Worm (Caenorhabditis elegans) whole organism, mixed stage, embryonic: ENCODE results near the gene Y66C5A.1.

Experiments
- M03D4.4 ChIP-seq: sonication (generic microtip); optimal IDR thresholded peaks from 2 replicates; lab custom pipeline; 2017; ENCODE audit warnings: mild to moderate bottlenecking, missing genetic modification characterization, missing compliant biosample characterization
- bed-3 ChIP-seq: fragments of 200-800 bp; sonication (Bioruptor generic); optimal IDR thresholded peaks from 3 replicates; lab custom pipeline; 2018; ENCODE audit warnings: mild to moderate bottlenecking, missing genetic modification characterization, moderate library complexity, missing compliant biosample characterization
- blmp-1 ChIP-seq: fragments of 150-350 bp; optimal IDR thresholded peaks from 2 replicates; lab custom pipeline; 2014; ENCODE audit warnings: missing biosample characterization, missing genetic modification characterization
- ceh-43 ChIP-seq: fragments of 200-800 bp; sonication (Bioruptor generic); optimal IDR thresholded peaks from 2 replicates; lab custom pipeline; 2018; ENCODE audit warnings: mild to moderate bottlenecking, missing genetic modification characterization, moderate library complexity, missing compliant biosample characterization
- ceh-83 ChIP-seq: fragments of 200-800 bp; sonication (Bioruptor generic); optimal IDR thresholded peaks from 2 replicates; lab custom pipeline; 2018; ENCODE audit warnings: mild to moderate bottlenecking, missing genetic modification characterization, missing compliant biosample characterization
- ces-1 ChIP-seq: fragments of 150-350 bp; optimal IDR thresholded peaks from 2 replicates; lab custom pipeline; 2014; ENCODE audit warnings: missing biosample characterization, missing genetic modification reagents, missing genetic modification characterization
- cnd-1 ChIP-seq: fragments of 200-800 bp; sonication (Bioruptor generic); optimal IDR thresholded peaks from 2 replicates; lab custom pipeline; 2018; ENCODE audit warnings: mild to moderate bottlenecking, missing genetic modification characterization, missing compliant biosample characterization
- drap-1 ChIP-seq: fragments of 200-800 bp; sonication (Bioruptor generic); optimal IDR thresholded peaks from 3 replicates; lab custom pipeline; 2018; ENCODE audit warnings: mild to moderate bottlenecking, missing genetic modification characterization, missing compliant biosample characterization
- elt-1 ChIP-seq: sonication (generic microtip); optimal IDR thresholded peaks from 2 replicates; lab custom pipeline; 2017; ENCODE audit warnings: missing genetic modification characterization, mild to moderate bottlenecking, missing compliant biosample characterization, antibody characterized with exemption, moderate library complexity, borderline replicate concordance; ENCODE audit not compliant: insufficient read depth
- elt-3 ChIP-seq: fragments of 150-350 bp; optimal IDR thresholded peaks from 2 replicates; lab custom pipeline; 2014; ENCODE audit warnings: missing biosample characterization, missing genetic modification characterization
- flh-1 ChIP-seq: fragments of 200-800 bp; sonication (Bioruptor generic); optimal IDR thresholded peaks from 2 replicates; lab custom pipeline; 2018; ENCODE audit warnings: mild to moderate bottlenecking, missing genetic modification characterization, moderate library complexity, missing compliant biosample characterization
- ham-2 ChIP-seq: fragments of 200-800 bp; sonication (Bioruptor generic); optimal IDR thresholded peaks from 2 replicates; lab custom pipeline; 2018; ENCODE audit warnings: mild to moderate bottlenecking, missing genetic modification characterization, missing compliant biosample characterization
- hlh-1 ChIP-seq: fragments of 150-350 bp; optimal IDR thresholded peaks from 2 replicates; lab custom pipeline; 2014; ENCODE audit warnings: missing biosample characterization, missing genetic modification reagents, missing genetic modification characterization
- lin-32 ChIP-seq: fragments of 200-800 bp; sonication (Bioruptor generic); optimal IDR thresholded peaks from 2 replicates; lab custom pipeline; 2018; ENCODE audit warnings: mild to moderate bottlenecking, missing genetic modification characterization, missing compliant biosample characterization
- lsy-2 ChIP-seq: fragments of 150-350 bp; optimal IDR thresholded peaks from 2 replicates; lab custom pipeline; 2014; ENCODE audit warnings: missing biosample characterization, missing genetic modification characterization
- mab-5 ChIP-seq: fragments of 150-350 bp; optimal IDR thresholded peaks from 2 replicates; lab custom pipeline; 2014; ENCODE audit warnings: missing biosample characterization, missing genetic modification characterization
- mep-1 ChIP-seq: fragments of 150-350 bp; optimal IDR thresholded peaks from 2 replicates; lab custom pipeline; 2017; ENCODE audit warnings: missing biosample characterization, missing genetic modification reagents, missing genetic modification characterization, inconsistent platforms
- mls-2 ChIP-seq: sonication (generic microtip); optimal IDR thresholded peaks from 2 replicates; lab custom pipeline; 2016; ENCODE audit warnings: mild to moderate bottlenecking, missing genetic modification characterization, moderate library complexity, missing compliant biosample characterization
- nhr-12 ChIP-seq: fragments of 150-350 bp; optimal IDR thresholded peaks from 2 replicates; lab custom pipeline; 2014; ENCODE audit warnings: missing biosample characterization, missing genetic modification characterization
- nhr-2 ChIP-seq: fragments of 150-350 bp; optimal IDR thresholded peaks from 2 replicates; lab custom pipeline; 2014; ENCODE audit warnings: missing biosample characterization, missing genetic modification characterization
- nhr-237 ChIP-seq: fragments of 150-350 bp; optimal IDR thresholded peaks from 2 replicates; lab custom pipeline; 2014; ENCODE audit warnings: missing biosample characterization, missing genetic modification characterization
- nhr-28 ChIP-seq: fragments of 150-350 bp; optimal IDR thresholded peaks from 2 replicates; lab custom pipeline; 2014; ENCODE audit warnings: missing biosample characterization, missing genetic modification characterization
- nhr-76 ChIP-seq: sonication (generic microtip); optimal IDR thresholded peaks from 2 replicates; lab custom pipeline; 2017; ENCODE audit warnings: missing biosample characterization, missing genetic modification characterization
- pha-4 ChIP-seq: fragments of 150-350 bp; optimal IDR thresholded peaks from 2 replicates; lab custom pipeline; 2018; ENCODE audit warnings: missing biosample characterization, missing genetic modification reagents, missing genetic modification characterization
- sem-2 ChIP-seq: fragments of 200-800 bp; sonication (Bioruptor generic); optimal IDR thresholded peaks from 2 replicates; lab custom pipeline; 2018; ENCODE audit warnings: mild to moderate bottlenecking, missing genetic modification characterization, missing compliant biosample characterization
- snpc-4 ChIP-seq: fragments of 150-350 bp; optimal IDR thresholded peaks from 2 replicates; lab custom pipeline; 2014; ENCODE audit warnings: missing biosample characterization, missing genetic modification characterization
- sptf-1 ChIP-seq: sonication (generic microtip); optimal IDR thresholded peaks from 2 replicates; lab custom pipeline; 2017; ENCODE audit warnings: mild to moderate bottlenecking, missing genetic modification characterization, moderate library complexity, missing compliant biosample characterization
- tbx-8 ChIP-seq: fragments of 200-800 bp; sonication (Bioruptor generic); optimal IDR thresholded peaks from 2 replicates; lab custom pipeline; 2018; ENCODE audit warnings: mild to moderate bottlenecking, missing genetic modification characterization, moderate library complexity, missing compliant biosample characterization
- unc-120 ChIP-seq: sonication (generic microtip); optimal IDR thresholded peaks from 2 replicates; lab custom pipeline; 2017; ENCODE audit warnings: missing genetic modification characterization, missing compliant biosample characterization; ENCODE audit not compliant: poor library complexity, severe bottlenecking
- unc-39 ChIP-seq: fragments of 150-350 bp; optimal IDR thresholded peaks from 2 replicates; lab custom pipeline; 2014; ENCODE audit warnings: missing biosample characterization, missing genetic modification characterization
- unc-62 ChIP-seq: fragments of 150-350 bp; optimal IDR thresholded peaks from 2 replicates; lab custom pipeline; 2014; ENCODE audit warnings: missing biosample characterization, missing genetic modification reagents, missing genetic modification characterization
- zip-8 ChIP-seq: fragments of 150-350 bp; optimal IDR thresholded peaks from 2 replicates; lab custom pipeline; 2014; ENCODE audit warnings: missing biosample characterization, missing genetic modification characterization
- ztf-11 ChIP-seq: fragments of 150-350 bp; optimal IDR thresholded peaks from 2 replicates; lab custom pipeline; 2014; ENCODE audit warnings: missing biosample characterization, missing genetic modification characterization

Gene Y66C5A.1

DNA sequence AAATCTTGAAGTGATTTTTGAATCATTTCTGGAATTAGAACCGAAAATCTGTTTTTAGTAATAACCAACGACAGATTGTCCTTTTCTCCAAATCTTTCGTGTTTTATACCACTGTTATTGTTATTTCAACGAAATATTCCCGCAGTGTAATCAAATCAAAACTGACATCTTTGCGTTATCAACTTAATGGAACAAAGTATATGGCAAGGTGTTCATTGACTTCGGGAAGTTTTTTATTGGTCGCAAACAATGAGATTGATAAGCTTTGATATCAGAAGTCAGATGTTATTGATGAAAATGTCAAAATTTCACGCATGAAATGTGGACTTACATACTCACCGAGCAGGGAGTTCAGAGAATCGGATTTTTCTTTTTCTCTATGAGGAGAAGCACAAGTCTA, 30.6 kb downstream of the Y66C5A.1 start, which contains the start of gene F23D12.11:
TSS of gene F23D12.11 (minus strand) at position 79 of the 400 bp plus-strand sequence.
- TF ChIP-seq mab-5 (no peak), ztf-11 (tag; lab: Kevin White, UChicago) (no peak), sem-2 (GFP tag; lab: Kevin White, UChicago) (no peak), unc-39 (tag; lab: Kevin White, UChicago) (no peak), M03D4.4 (tag; lab: Kevin White, UChicago) (no peak), mls-2 (tag; lab: Kevin White, UChicago) (no peak), lsy-2 (tag; lab: Kevin White, UChicago) (no peak)

DNA sequence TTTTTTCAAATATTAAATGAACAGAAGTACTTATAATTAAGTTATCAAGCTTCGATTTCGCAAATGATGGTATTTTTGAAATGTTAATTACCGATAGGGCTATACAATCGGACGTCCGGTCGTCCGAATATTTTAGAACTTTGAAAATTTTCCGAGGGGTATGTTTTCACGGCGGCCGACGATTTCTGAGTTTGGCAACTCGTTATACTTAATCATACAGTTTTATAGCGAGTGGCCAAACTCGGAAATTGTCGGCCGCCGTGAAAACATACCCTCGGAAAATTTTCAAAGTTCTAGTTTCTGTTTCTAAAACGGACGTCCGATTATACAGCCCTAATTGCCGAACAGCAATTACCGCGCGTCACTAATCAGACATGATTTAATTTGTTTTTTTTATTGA, 31.1 kb downstream of the Y66C5A.1 start:
- TF ChIP-seq cnd-1 (tag; lab: Kevin White, UChicago) (no peak), unc-120 (tag; lab: Kevin White, UChicago) (no peak), lsy-2 (tag; lab: Kevin White, UChicago) (no peak), snpc-4 (no peak), drap-1 (GFP tag; lab: Kevin White, UChicago) (no peak), nhr-28 (no peak), pha-4 (no peak), bed-3 (GFP tag; lab: Kevin White, UChicago) (no peak)

DNA sequence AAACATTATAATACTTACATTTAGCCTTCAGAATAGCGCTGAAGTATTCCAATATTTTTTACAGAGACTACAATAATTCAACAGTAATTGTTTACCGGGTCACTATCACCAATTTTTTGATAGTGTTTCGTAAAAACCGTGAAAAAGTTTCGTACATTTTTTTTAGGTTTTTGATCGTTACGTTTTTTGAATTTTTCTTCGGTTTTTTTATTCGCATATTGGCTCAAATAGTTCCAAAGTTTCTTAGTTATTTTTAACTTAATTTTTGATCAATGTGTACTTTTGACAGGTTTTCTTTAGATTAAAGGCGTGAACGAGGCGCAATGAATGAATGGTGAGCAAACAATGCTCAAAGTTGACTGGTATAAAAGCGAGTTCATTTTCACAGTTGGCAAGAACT, 32.2 kb downstream of the Y66C5A.1 start, which contains the start of gene fipr-3:
TSS of gene fipr-3 (plus strand) at position 301 of the 400 bp plus-strand sequence.
- TF ChIP-seq elt-3 (tag; lab: Kevin White, UChicago) = no peak
- TF ChIP-seq unc-62 = no peak
- TF ChIP-seq cnd-1 (tag; lab: Kevin White, UChicago) = no peak
- TF ChIP-seq ceh-43 (GFP tag; lab: Kevin White, UChicago) = no peak
- no peak for TF ChIP-seq lsy-2 (tag; lab: Kevin White, UChicago)
- no peak for TF ChIP-seq sem-2 (GFP tag; lab: Kevin White, UChicago)
- TF ChIP-seq nhr-76 (tag; lab: Kevin White, UChicago) = no peak
- TF ChIP-seq tbx-8 (GFP tag; lab: Kevin White, UChicago) = no peak
- no peak for TF ChIP-seq lin-32 (GFP tag; lab: Kevin White, UChicago)

DNA sequence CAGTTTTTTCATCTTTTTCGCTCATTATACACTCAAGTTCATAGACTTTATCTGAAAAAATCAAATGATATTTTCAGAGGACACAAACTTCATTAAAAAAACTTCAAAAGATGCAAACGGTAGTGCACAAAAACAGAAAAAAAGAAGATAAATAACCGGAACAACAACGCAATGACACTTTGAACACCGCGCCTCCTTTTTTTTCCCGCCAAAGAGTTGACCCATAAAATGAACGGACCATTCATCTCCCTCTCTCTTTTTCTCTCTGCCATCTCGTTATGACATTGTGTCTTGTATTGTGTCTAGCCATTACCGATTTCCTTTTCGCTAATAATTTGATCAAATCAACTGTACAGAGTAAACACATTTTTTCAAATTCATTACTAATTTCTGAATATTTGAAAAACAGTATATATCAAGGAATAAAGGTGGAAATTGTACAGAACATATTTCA, 33.8 kb downstream of the Y66C5A.1 start, which contains the start of gene F23D12.2:
TSS of gene F23D12.2 (minus strand) at position 51 of the 454 bp plus-strand sequence.
- TF ChIP-seq nhr-28 = no peak
- no peak for TF ChIP-seq snpc-4
- no peak for TF ChIP-seq nhr-76 (tag; lab: Kevin White, UChicago)
- no peak for TF ChIP-seq nhr-12 (tag; lab: Kevin White, UChicago)
- no peak for TF ChIP-seq nhr-237
- TF ChIP-seq blmp-1 = no peak
- no peak for TF ChIP-seq ces-1 (GFP tag; lab: Kevin White, UChicago)
- no peak for TF ChIP-seq ceh-83 (GFP tag; lab: Kevin White, UChicago)
- no peak for TF ChIP-seq mab-5
- TF ChIP-seq ceh-43 (GFP tag; lab: Kevin White, UChicago) = no peak

DNA sequence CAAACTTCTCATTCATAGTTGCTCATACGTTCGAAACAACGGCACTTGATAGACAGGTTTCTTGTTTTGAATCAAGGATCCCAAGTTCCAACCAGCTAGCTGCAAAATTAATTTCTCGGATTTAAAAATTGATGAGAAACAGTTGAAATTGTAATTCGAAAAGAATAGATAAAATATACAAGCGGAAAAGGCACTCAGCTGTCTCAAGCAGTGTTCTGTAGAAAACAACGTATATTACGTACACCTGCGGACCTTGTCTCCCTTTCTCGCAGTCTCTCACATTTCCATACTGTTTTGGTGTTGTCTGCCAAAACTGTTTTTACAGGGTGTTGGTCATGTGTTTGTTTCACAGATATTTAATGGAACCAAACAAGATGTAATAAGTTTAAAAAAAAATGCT, 39.7 kb downstream of the Y66C5A.1 start, which contains the start of gene F23D12.10:
TSS of gene F23D12.10 (minus strand) at position 101 of the 400 bp plus-strand sequence.
- TF ChIP-seq ham-2 (GFP tag; lab: Kevin White, UChicago) = no peak
- no peak for TF ChIP-seq lsy-2 (tag; lab: Kevin White, UChicago)
- TF ChIP-seq blmp-1 = no peak
- no peak for TF ChIP-seq nhr-2 (tag; lab: Kevin White, UChicago)
- TF ChIP-seq unc-62 = no peak
- no peak for TF ChIP-seq mep-1 (tag; lab: Kevin White, UChicago)
- no peak for TF ChIP-seq pha-4
- TF ChIP-seq zip-8 (tag; lab: Kevin White, UChicago) = no peak
- no peak for TF ChIP-seq nhr-28

DNA sequence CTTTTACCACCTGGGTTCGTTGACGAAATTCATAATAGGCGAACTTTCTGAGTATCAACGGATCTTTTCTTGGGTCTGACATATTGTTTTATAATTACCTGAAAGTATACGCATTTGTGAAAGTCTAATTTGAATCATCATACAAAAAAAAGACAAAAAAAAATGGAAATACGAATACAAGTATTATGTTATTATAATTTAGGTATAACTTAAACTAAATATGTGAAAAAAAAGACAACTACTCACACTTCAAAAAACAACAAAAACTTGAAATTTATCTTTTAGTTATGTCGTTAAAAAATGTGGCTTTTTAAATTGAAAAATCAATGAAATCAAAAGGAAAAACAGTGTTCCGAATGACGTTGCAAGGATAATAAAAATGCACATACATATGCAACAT, 42.5 kb downstream of the Y66C5A.1 start, which contains the start of gene fbxa-179:
TSS of gene fbxa-179 (minus strand) at position 101 of the 400 bp plus-strand sequence.
- TF ChIP-seq elt-3 (tag; lab: Kevin White, UChicago) = no peak
- TF ChIP-seq lsy-2 (tag; lab: Kevin White, UChicago) = no peak
- TF ChIP-seq unc-39 (tag; lab: Kevin White, UChicago) = no peak
- no peak for TF ChIP-seq sem-2 (GFP tag; lab: Kevin White, UChicago)
- TF ChIP-seq nhr-28 = no peak
- no peak for TF ChIP-seq hlh-1 (tag; lab: Kevin White, UChicago)
- TF ChIP-seq nhr-76 (tag; lab: Kevin White, UChicago) = no peak
- no peak for TF ChIP-seq elt-1 (tag; lab: Kevin White, UChicago)
- no peak for TF ChIP-seq flh-1
- TF ChIP-seq ceh-43 (GFP tag; lab: Kevin White, UChicago) = no peak
- no peak for TF ChIP-seq snpc-4
- no peak for TF ChIP-seq nhr-237
- TF ChIP-seq tbx-8 (GFP tag; lab: Kevin White, UChicago) = no peak
- no peak for TF ChIP-seq blmp-1
- TF ChIP-seq sptf-1 = no peak
- no peak for TF ChIP-seq zip-8 (tag; lab: Kevin White, UChicago)
- no peak for TF ChIP-seq nhr-2 (tag; lab: Kevin White, UChicago)
